Fruit fly (Drosophila melanogaster): ENCODE results near the gene CG33189.

The CG33189 gene

DNA sequence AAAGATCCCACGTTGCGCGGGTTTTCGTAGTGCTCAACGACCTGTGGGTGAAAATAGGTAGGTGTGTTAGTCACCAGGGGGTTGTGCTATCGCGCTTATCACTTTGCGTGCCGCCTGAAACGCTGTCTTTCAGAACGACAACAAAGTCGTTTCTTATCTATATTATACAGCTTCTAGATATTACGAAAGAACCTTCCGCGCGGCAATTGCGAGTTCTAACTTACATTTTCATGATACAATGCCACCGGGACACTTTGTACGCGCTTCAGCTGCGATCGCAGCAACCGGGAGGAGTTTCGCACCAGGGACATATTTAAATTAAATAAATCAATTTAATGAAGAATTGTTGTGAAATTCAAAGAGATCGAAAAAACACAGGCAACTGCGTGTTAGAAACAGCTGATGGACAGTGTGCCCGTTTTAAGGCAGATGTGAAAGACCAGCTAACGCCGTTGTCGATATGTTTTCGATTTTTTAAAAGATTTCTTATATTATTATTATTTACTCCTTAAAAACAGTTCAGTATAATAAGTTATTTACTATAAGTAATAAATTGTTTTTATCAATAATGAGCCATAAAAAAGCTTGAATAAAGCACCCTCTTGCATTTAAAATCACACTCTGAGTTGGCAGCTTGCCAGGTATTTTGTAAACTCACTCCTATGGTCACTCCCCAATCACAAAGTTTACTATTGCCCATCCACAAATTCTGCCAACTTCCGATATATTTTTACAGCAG lies 43.3 kb upstream of the CG33189 start, which contains the start of the genes IscU and CG8379 (continued):
- TF ChIP-seq Fer1 (GFP tag; optimal IDR thresholded peaks at IDR 0.05) (peak; percentile 15), HLH4C (GFP tag; IDR thresholded peaks at IDR 0.05; ENCODE audit: partially characterized antibody) (peak; percentile 37; the same call in 2 of the 3 replicates), fd64A (GFP tag; optimal IDR thresholded peaks at IDR 0.05) (no peak), CG3065 (GFP tag; optimal IDR thresholded peaks at IDR 0.05) (no peak), CG3847 (GFP tag; IDR thresholded peaks at IDR 0.05) (peak; percentile 40; the same call in 1 of the 2 replicates), sug (tag; optimal IDR thresholded peaks at IDR 0.05) (peak; percentile 98), ro (GFP tag; IDR thresholded peaks at IDR 0.05) (no peak), run (tag; optimal IDR thresholded peaks at IDR 0.05) (no peak), CG15073 (GFP tag; optimal IDR thresholded peaks at IDR 0.05) (no peak), CG17186 (GFP tag; optimal IDR thresholded peaks at IDR 0.05) (no peak), CG2116 (GFP tag; optimal IDR thresholded peaks at IDR 0.05) (peak; percentile 87), nerfin-1 (tag; optimal IDR thresholded peaks at IDR 0.05) (no peak), CG8924 (tag; optimal IDR thresholded peaks at IDR 0.05) (peak; percentile 38), hbn (GFP tag; IDR thresholded peaks at IDR 0.05; ENCODE audit: partially characterized antibody) (peak; percentile 69; the same call in 1 of the 2 replicates)

DNA sequence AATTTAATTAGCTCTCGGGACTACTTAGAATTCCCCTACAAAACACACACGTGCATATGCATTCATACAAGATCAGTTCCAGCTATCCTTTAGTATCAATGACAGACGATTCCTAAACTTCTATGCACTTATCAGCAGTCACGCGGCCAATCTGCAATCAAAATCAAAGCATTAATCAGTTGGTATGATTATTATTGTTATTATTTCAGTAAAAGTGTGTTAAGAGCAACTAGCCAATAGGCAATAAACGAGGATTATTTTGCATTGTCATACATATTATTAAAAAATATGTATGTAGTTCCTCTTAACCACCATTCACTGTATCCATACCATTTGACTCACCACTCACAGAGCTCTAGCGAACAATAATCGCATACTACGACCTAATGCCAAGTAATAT lies 42.3 kb upstream of the CG33189 start:
- no peak for TF ChIP-seq pnt (GFP tag; optimal IDR thresholded peaks at IDR 0.05)
- peak; percentile 36 for TF ChIP-seq Med (GFP tag)
- no peak for TF ChIP-seq ro (GFP tag; IDR thresholded peaks at IDR 0.05)

DNA sequence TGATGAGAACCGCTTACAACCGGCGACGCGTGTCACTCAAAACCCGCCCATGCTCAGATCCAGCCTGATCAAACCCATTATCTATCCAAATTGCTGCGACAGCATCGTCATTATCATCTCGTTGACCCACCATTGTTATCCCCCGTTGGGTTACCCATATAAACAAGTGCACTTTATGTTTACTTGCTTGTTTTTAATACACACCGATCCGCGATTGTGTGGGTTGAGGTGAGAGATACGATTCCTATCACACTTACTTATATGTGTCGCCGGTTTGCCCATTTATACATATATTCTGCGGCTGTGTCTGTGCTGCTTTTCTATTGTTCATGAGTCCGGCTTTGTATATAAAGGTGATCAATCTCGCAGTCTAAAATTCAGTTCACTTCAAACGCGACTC lies 41.0 kb upstream of the CG33189 start, which contains the start of gene CG8369:
Gene CG8369 (plus strand): TSS at position 386 of the 400 bp plus-strand sequence.
- TF ChIP-seq chinmo (GFP tag; IDR thresholded peaks at IDR 0.05; ENCODE audit: partially characterized antibody): peak; percentile 48; the same call in 1 of the 4 replicates
- TF ChIP-seq CHES-1-like (GFP tag; optimal IDR thresholded peaks at IDR 0.05): no peak
- TF ChIP-seq ssp (GFP tag; IDR thresholded peaks at IDR 0.05): no peak
- peak; percentile 48 for TF ChIP-seq cg (GFP tag; optimal IDR thresholded peaks at IDR 0.05)
- no peak for TF ChIP-seq Dek (tag; optimal IDR thresholded peaks at IDR 0.05)
- no peak for TF ChIP-seq Neu2 (GFP tag; optimal IDR thresholded peaks at IDR 0.05; ENCODE audit: borderline replicate concordance)
- peak; percentile 2 for TF ChIP-seq sug (tag; optimal IDR thresholded peaks at IDR 0.05)
- TF ChIP-seq CG6683 (GFP tag; optimal IDR thresholded peaks at IDR 0.05): no peak
- no peak for TF ChIP-seq CG10462 (GFP tag; optimal IDR thresholded peaks at IDR 0.05)
- TF ChIP-seq CG1647 (GFP tag; optimal IDR thresholded peaks at IDR 0.05): no peak
- no peak for TF ChIP-seq lbe (GFP tag; optimal IDR thresholded peaks at IDR 0.05)
- no peak for TF ChIP-seq CG4404 (GFP tag; IDR thresholded peaks at IDR 0.05)
- no peak for TF ChIP-seq CG12744 (GFP tag; optimal IDR thresholded peaks at IDR 0.05)
- peak; percentile 54 for TF ChIP-seq CG34376 (GFP tag; optimal IDR thresholded peaks at IDR 0.05)
- TF ChIP-seq CG15479 (GFP tag; optimal IDR thresholded peaks at IDR 0.05): no peak
- peak; percentile 17 for TF ChIP-seq CG10543 (GFP tag; optimal IDR thresholded peaks at IDR 0.05)
- TF ChIP-seq Adf1 (GFP tag; IDR thresholded peaks at IDR 0.05): no peak
- TF ChIP-seq tna (GFP tag; IDR thresholded peaks at IDR 0.05; ENCODE audit: partially characterized antibody): no peak
- TF ChIP-seq Med (GFP tag): peak; percentile 15
- no peak for TF ChIP-seq CG17612 (GFP tag; IDR thresholded peaks at IDR 0.05)
- peak; percentile 24 for TF ChIP-seq mirr (GFP tag; optimal IDR thresholded peaks at IDR 0.05)
- TF ChIP-seq maf-S (GFP tag; optimal IDR thresholded peaks at IDR 0.05): no peak
- no peak for TF ChIP-seq CG17385 (GFP tag; optimal IDR thresholded peaks at IDR 0.05)
- no peak for TF ChIP-seq Eip74EF (GFP tag; optimal IDR thresholded peaks at IDR 0.05)
- TF ChIP-seq E2f2 (GFP tag; IDR thresholded peaks at IDR 0.05): 0 out of 2 replicates have a peak, but pooled peaks have one; percentile 22
- no peak for TF ChIP-seq gro (GFP tag; optimal IDR thresholded peaks at IDR 0.05)

Measured in whole organism, embryonic.